Worm (Caenorhabditis elegans) whole organism, L4 larva: Measurements from ENCODE around the gene srsx-14.
A peak's percentile ranks its signal among the peaks of the same experiment; 100 is the strongest.

Source experiments
- F10B5.3 ChIP-seq: sonication (generic microtip); optimal IDR thresholded peaks from 2 replicates; lab custom pipeline; 2016; ENCODE audit warnings: mild to moderate bottlenecking, missing genetic modification characterization, missing compliant biosample characterization
- F37D6.2 ChIP-seq: sonication (generic microtip); optimal IDR thresholded peaks from 2 replicates; lab custom pipeline; 2016; ENCODE audit warnings: mild to moderate bottlenecking, missing genetic modification characterization, missing compliant biosample characterization
- F44E2.7 ChIP-seq: fragments of 200-800 bp; sonication (Bioruptor generic); IDR thresholded peaks from 2 replicates; pipeline ENCODE4 v2.1.2; 2022; ENCODE audit warnings: missing genetic modification characterization, missing compliant biosample characterization
- ZK337.2 ChIP-seq: fragments of 200-800 bp; sonication (Bioruptor generic); IDR thresholded peaks from 2 replicates; pipeline ENCODE4 v1.3.6; 2022; ENCODE audit warnings: missing genetic modification reagents, missing genetic modification characterization, missing compliant biosample characterization
- ZK546.5 ChIP-seq, 2 experiments: sonication (generic microtip); optimal IDR thresholded peaks; 2 replicates each; lab custom pipeline; 2017; ENCODE audit warnings: missing biosample characterization in 2 of 2, missing genetic modification characterization in 2 of 2
- arid-1 ChIP-seq: fragments of 200-800 bp; sonication (Bioruptor generic); conservative IDR thresholded peaks from 2 replicates; pipeline ENCODE4 v1.3.6; 2022; ENCODE audit warnings: missing genetic modification reagents, missing genetic modification characterization, missing compliant biosample characterization
- ceh-32 ChIP-seq: sonication (generic microtip); optimal IDR thresholded peaks from 2 replicates; lab custom pipeline; 2016; ENCODE audit warnings: mild to moderate bottlenecking, missing genetic modification characterization, missing compliant biosample characterization; ENCODE audit not compliant: poor library complexity
- cey-2 ChIP-seq: sonication (generic microtip); optimal IDR thresholded peaks from 3 replicates; lab custom pipeline; 2017; ENCODE audit warnings: missing genetic modification characterization, mild to moderate bottlenecking, missing compliant biosample characterization, antibody characterized with exemption, borderline replicate concordance; ENCODE audit not compliant: insufficient read depth
- daf-12 ChIP-seq: fragments of 150-350 bp; optimal IDR thresholded peaks from 2 replicates; lab custom pipeline; 2014; ENCODE audit warnings: missing biosample characterization, missing genetic modification reagents, missing genetic modification characterization
- daf-16 ChIP-seq, 3 experiments: sonication (generic microtip); optimal IDR thresholded peaks; 2 replicates each; lab custom pipeline; 2016 to 2017; ENCODE audit warnings: missing genetic modification characterization in 3 of 3, missing genetic modification reagents in 3 of 3, mild to moderate bottlenecking in 2 of 3, missing compliant biosample characterization in 2 of 3, missing biosample characterization in 1 of 3, moderate library complexity in 1 of 3
- daf-19 ChIP-seq: fragments of 200-800 bp; sonication (Bioruptor generic); conservative IDR thresholded peaks from 2 replicates; pipeline ENCODE4 v1.3.6; 2022; ENCODE audit warnings: missing genetic modification characterization, missing compliant biosample characterization
- dmd-8 ChIP-seq: fragments of 200-800 bp; sonication (Bioruptor generic); IDR thresholded peaks from 2 replicates; pipeline ENCODE4 v1.3.6; 2022; ENCODE audit warnings: missing genetic modification characterization, missing compliant biosample characterization
- dmd-9 ChIP-seq: fragments of 200-800 bp; sonication (Bioruptor generic); IDR thresholded peaks from 2 replicates; pipeline ENCODE4 v1.3.6; 2022; ENCODE audit warnings: missing genetic modification reagents, missing genetic modification characterization, missing compliant biosample characterization
- duxl-1 ChIP-seq: sonication (generic microtip); optimal IDR thresholded peaks from 2 replicates; lab custom pipeline; 2016; ENCODE audit warnings: mild to moderate bottlenecking, missing genetic modification characterization, moderate library complexity, missing compliant biosample characterization; ENCODE audit not compliant: poor library complexity
- dve-1 ChIP-seq: sonication (generic microtip); optimal IDR thresholded peaks from 2 replicates; lab custom pipeline; 2017; ENCODE audit warnings: antibody characterized with exemption, mild to moderate bottlenecking, missing genetic modification characterization, missing compliant biosample characterization; ENCODE audit not compliant: insufficient read depth
- fos-1 ChIP-seq: fragments of 150-350 bp; optimal IDR thresholded peaks from 2 replicates; lab custom pipeline; 2014; ENCODE audit warnings: missing biosample characterization, missing genetic modification characterization
- gei-8 ChIP-seq: fragments of 200-800 bp; sonication (Bioruptor generic); optimal IDR thresholded peaks from 2 replicates; lab custom pipeline; 2018; ENCODE audit warnings: mild to moderate bottlenecking, missing genetic modification characterization, missing compliant biosample characterization
- hlh-11 ChIP-seq: fragments of 200-800 bp; sonication (Bioruptor generic); optimal IDR thresholded peaks from 2 replicates; lab custom pipeline; 2018; ENCODE audit warnings: mild to moderate bottlenecking, missing genetic modification characterization, missing compliant biosample characterization
- hlh-30 ChIP-seq: sonication (generic microtip); optimal IDR thresholded peaks from 2 replicates; lab custom pipeline; 2017; ENCODE audit warnings: antibody characterized with exemption, mild to moderate bottlenecking, missing genetic modification characterization, missing compliant biosample characterization; ENCODE audit not compliant: insufficient read depth
- lim-7 ChIP-seq: fragments of 200-800 bp; sonication (Bioruptor generic); IDR thresholded peaks from 2 replicates; pipeline ENCODE4 v1.3.6; 2022; ENCODE audit warnings: missing genetic modification characterization, missing compliant biosample characterization
- lin-1 ChIP-seq: fragments of 200-800 bp; sonication (Bioruptor generic); IDR thresholded peaks from 2 replicates; pipeline ENCODE4 v1.3.6; 2022; ENCODE audit warnings: missing genetic modification reagents, missing genetic modification characterization, missing compliant biosample characterization
- lin-13 ChIP-seq: fragments of 150-350 bp; optimal IDR thresholded peaks from 2 replicates; lab custom pipeline; 2014; ENCODE audit warnings: missing biosample characterization, missing genetic modification reagents, missing genetic modification characterization
- lin-29 ChIP-seq: fragments of 200-800 bp; sonication (Bioruptor generic); IDR thresholded peaks from 2 replicates; pipeline ENCODE4 v1.3.6; 2022; ENCODE audit warnings: missing genetic modification reagents, missing genetic modification characterization, missing compliant biosample characterization
- lin-39 ChIP-seq: fragments of 150-350 bp; optimal IDR thresholded peaks from 2 replicates; lab custom pipeline; 2014; ENCODE audit warnings: missing biosample characterization, missing genetic modification reagents, missing genetic modification characterization
- lir-3 ChIP-seq: sonication (generic microtip); optimal IDR thresholded peaks from 2 replicates; lab custom pipeline; 2016; ENCODE audit warnings: mild to moderate bottlenecking, missing genetic modification characterization, missing compliant biosample characterization
- mdl-1 ChIP-seq, 2 experiments: fragments of 150-350 bp in 1 of 2; sonication (generic microtip) in 1 of 2; optimal IDR thresholded peaks; 2 replicates each; lab custom pipeline; 2014 to 2017; ENCODE audit warnings: missing biosample characterization in 2 of 2, missing genetic modification characterization in 2 of 2
- mdt-29 ChIP-seq: fragments of 200-800 bp; sonication (Bioruptor generic); IDR thresholded peaks from 2 replicates; pipeline ENCODE4 v1.3.6; 2022; ENCODE audit warnings: missing genetic modification reagents, missing genetic modification characterization, missing compliant biosample characterization
- mes-2 ChIP-seq: sonication (generic microtip); optimal IDR thresholded peaks from 2 replicates; lab custom pipeline; 2016; ENCODE audit warnings: missing genotype, mild to moderate bottlenecking, missing genetic modification characterization, missing compliant biosample characterization; ENCODE audit not compliant: poor library complexity, severe bottlenecking
- nhr-10 ChIP-seq: fragments of 150-350 bp; optimal IDR thresholded peaks from 2 replicates; lab custom pipeline; 2014; ENCODE audit warnings: missing biosample characterization, missing genetic modification characterization
- nhr-11 ChIP-seq: fragments of 150-350 bp; optimal IDR thresholded peaks from 2 replicates; lab custom pipeline; 2014; ENCODE audit warnings: missing biosample characterization, missing genetic modification characterization
- nhr-111 ChIP-seq: fragments of 200-800 bp; sonication (Bioruptor generic); optimal IDR thresholded peaks from 2 replicates; lab custom pipeline; 2018; ENCODE audit warnings: mild to moderate bottlenecking, missing genetic modification characterization, missing compliant biosample characterization
- nhr-28 ChIP-seq: fragments of 150-350 bp; optimal IDR thresholded peaks from 2 replicates; lab custom pipeline; 2014; ENCODE audit warnings: missing biosample characterization, missing genetic modification characterization
- nhr-42 ChIP-seq: fragments of 200-800 bp; sonication (Bioruptor generic); IDR thresholded peaks from 2 replicates; pipeline ENCODE4 v1.3.6; 2022; ENCODE audit warnings: missing genetic modification characterization, missing compliant biosample characterization
- nhr-6 ChIP-seq: fragments of 150-350 bp; optimal IDR thresholded peaks from 2 replicates; lab custom pipeline; 2014; ENCODE audit warnings: missing biosample characterization, missing genetic modification characterization
- pqm-1 ChIP-seq: sonication (generic microtip); optimal IDR thresholded peaks from 2 replicates; lab custom pipeline; 2017; ENCODE audit warnings: missing biosample characterization, missing genetic modification characterization
- rbr-2 ChIP-seq: sonication (generic microtip); optimal IDR thresholded peaks from 2 replicates; lab custom pipeline; 2016; ENCODE audit warnings: missing genotype, missing genetic modification characterization, missing compliant biosample characterization
- skn-1 ChIP-seq: fragments of 150-350 bp; optimal IDR thresholded peaks from 2 replicates; lab custom pipeline; 2014; ENCODE audit warnings: missing biosample characterization, missing genetic modification characterization
- snpc-1.2 ChIP-seq: fragments of 200-800 bp; sonication (Bioruptor generic); IDR thresholded peaks from 2 replicates; pipeline ENCODE4 v1.3.6; 2022; ENCODE audit warnings: missing genetic modification reagents, missing genetic modification characterization, missing compliant biosample characterization
- snpc-4 ChIP-seq: fragments of 150-350 bp; optimal IDR thresholded peaks from 2 replicates; lab custom pipeline; 2014; ENCODE audit warnings: missing biosample characterization, missing genetic modification characterization
- spr-3 ChIP-seq: fragments of 200-800 bp; sonication (Bioruptor generic); optimal IDR thresholded peaks from 2 replicates; lab custom pipeline; 2018; ENCODE audit warnings: mild to moderate bottlenecking, missing genetic modification characterization, missing compliant biosample characterization
- tag-97 ChIP-seq: fragments of 200-800 bp; sonication (Bioruptor generic); IDR thresholded peaks from 2 replicates; pipeline ENCODE4 v1.3.6; 2022; ENCODE audit warnings: missing genetic modification characterization, missing compliant biosample characterization
- tra-1 ChIP-seq: fragments of 200-800 bp; sonication (Bioruptor generic); IDR thresholded peaks from 2 replicates; pipeline ENCODE4 v1.3.6; 2022; ENCODE audit warnings: missing genetic modification reagents, missing genetic modification characterization, missing compliant biosample characterization
- unc-130 ChIP-seq: sonication (generic microtip); optimal IDR thresholded peaks from 2 replicates; lab custom pipeline; 2016; ENCODE audit warnings: missing genetic modification reagents, missing genetic modification characterization, missing compliant biosample characterization
- vab-7 ChIP-seq: fragments of 200-800 bp; sonication (Bioruptor generic); IDR thresholded peaks from 2 replicates; pipeline ENCODE4 v1.3.6; 2022; ENCODE audit warnings: missing genetic modification reagents, missing genetic modification characterization, missing compliant biosample characterization
- zag-1 ChIP-seq: fragments of 150-350 bp; optimal IDR thresholded peaks from 2 replicates; lab custom pipeline; 2014; ENCODE audit warnings: missing biosample characterization, missing genetic modification characterization
- zfp-2 ChIP-seq: sonication (generic microtip); optimal IDR thresholded peaks from 2 replicates; lab custom pipeline; 2016; ENCODE audit warnings: mild to moderate bottlenecking, missing genetic modification characterization, missing compliant biosample characterization
- ztf-7 ChIP-seq: fragments of 150-350 bp; optimal IDR thresholded peaks from 2 replicates; lab custom pipeline; 2014; ENCODE audit warnings: missing biosample characterization, missing genetic modification characterization

Gene srsx-14

ce11 chrIV:5587964-5588860 lies 38.7 kb downstream of the srsx-14 start (continued):
- TF ChIP-seq nhr-111 (no peak), dmd-9 (GFP tag; lab: Robert Waterston, UW) (no peak)

ce11 chrIV:5586320-5586720 lies 40.6 kb downstream of the srsx-14 start:
- TF ChIP-seq nhr-111 (no peak), snpc-1.2 (GFP tag; lab: Robert Waterston, UW) (no peak), zag-1 (tag; lab: Kevin White, UChicago) (no peak), mes-2 (tag; lab: Kevin White, UChicago) (no peak), cey-2 (tag; lab: Kevin White, UChicago) (no peak), ceh-32 (tag; lab: Kevin White, UChicago) (no peak), daf-16 (GFP tag; optimal IDR thresholded peaks at IDR 0.05; lab: Kevin White, UChicago) (peak in 1 of 2 experiments; percentile 96), daf-16 (tag; optimal IDR thresholded peaks at IDR 0.05; lab: Kevin White, UChicago) (peak; percentile 83), ZK546.5 (tag; optimal IDR thresholded peaks at IDR 0.05; lab: Kevin White, UChicago) (no peak), dve-1 (peak; percentile 46), hlh-11 (tag; lab: Kevin White, UChicago) (peak; percentile 26), F44E2.7 (GFP tag; lab: Robert Waterston, UW) (no peak), ZK337.2 (GFP tag; lab: Robert Waterston, UW) (no peak), nhr-11 (no peak), unc-130 (GFP tag; lab: Kevin White, UChicago) (no peak), nhr-10 (no peak), pqm-1 (tag; lab: Kevin White, UChicago) (no peak), mdl-1 (tag; optimal IDR thresholded peaks at IDR 0.05; lab: Kevin White, UChicago) (peak in 1 of 2 experiments; percentile 39), vab-7 (GFP tag; lab: Robert Waterston, UW) (no peak), arid-1 (GFP tag; lab: Robert Waterston, UW) (no peak), tag-97 (no peak), F10B5.3 (tag; lab: Kevin White, UChicago) (no peak), daf-12 (tag; lab: Kevin White, UChicago) (no peak), daf-19 (GFP tag; lab: Robert Waterston, UW) (no peak), gei-8 (GFP tag; lab: Kevin White, UChicago) (no peak), mdt-29 (GFP tag; lab: Robert Waterston, UW) (no peak), fos-1 (tag; lab: Kevin White, UChicago) (no peak), ztf-7 (no peak), hlh-30 (tag; lab: Kevin White, UChicago) (peak; percentile 57), lin-13 (no peak), nhr-28 (tag; lab: Kevin White, UChicago) (peak; percentile 64), F37D6.2 (no peak), lim-7 (GFP tag; lab: Robert Waterston, UW) (no peak), rbr-2 (tag; lab: Kevin White, UChicago) (peak; percentile 74), duxl-1 (tag; lab: Kevin White, UChicago) (no peak), lin-39 (tag; lab: Kevin White, UChicago) (no peak), lin-1 (GFP tag; lab: Robert Waterston, UW) (no peak), lir-3 (no peak), spr-3 (GFP tag; lab: Kevin White, UChicago) (no peak), lin-29 (GFP tag; lab: Robert Waterston, UW) (no peak), dmd-8 (no peak), skn-1 (tag; lab: Kevin White, UChicago) (no peak), nhr-6 (tag; lab: Kevin White, UChicago) (no peak), snpc-4 (no peak), nhr-42 (GFP tag; lab: Robert Waterston, UW) (no peak), zfp-2 (tag; lab: Kevin White, UChicago) (no peak), tra-1 (GFP tag; lab: Robert Waterston, UW) (no peak)
